Fruit fly (Drosophila melanogaster) whole organism, adult: ENCODE measurements around the gene CG32413.

Experiments
- CG12768 ChIP-seq: fragments of 200-800 bp; sonication (Bioruptor generic); optimal IDR thresholded peaks from 2 replicates; lab custom pipeline; 2017; ENCODE audit warnings: missing biosample characterization, missing genetic modification characterization, mild to moderate bottlenecking, moderate library complexity, missing genetic modification reagents
- CG33017 ChIP-seq: fragments of 200-800 bp; sonication (Bioruptor generic); optimal IDR thresholded peaks from 2 replicates; lab custom pipeline; 2018; ENCODE audit warnings: missing biosample characterization, mild to moderate bottlenecking, missing genetic modification characterization, moderate library complexity
- CG7045 ChIP-seq: fragments of 200-800 bp; sonication (Bioruptor generic); optimal IDR thresholded peaks from 2 replicates; lab custom pipeline; 2017; ENCODE audit warnings: missing biosample characterization, mild to moderate bottlenecking, missing genetic modification characterization
- CG7101 ChIP-seq: fragments of 200-800 bp; sonication (Bioruptor generic); optimal IDR thresholded peaks from 2 replicates; lab custom pipeline; 2018; ENCODE audit warnings: missing biosample characterization, mild to moderate bottlenecking, missing genetic modification characterization, moderate library complexity
- Clk ChIP-seq: fragments of 200-800 bp; sonication (Bioruptor generic); optimal IDR thresholded peaks from 2 replicates; lab custom pipeline; 2017; ENCODE audit warnings: missing biosample characterization, missing genetic modification characterization
- Hr96 ChIP-seq: fragments of 200-800 bp; sonication (Bioruptor generic); optimal IDR thresholded peaks from 2 replicates; lab custom pipeline; 2016; ENCODE audit warnings: missing biosample characterization, missing genetic modification characterization
- Mnt ChIP-seq: fragments of 200-800 bp; sonication (Bioruptor generic); optimal IDR thresholded peaks from 2 replicates; lab custom pipeline; 2016; ENCODE audit warnings: missing biosample characterization, mild to moderate bottlenecking, missing genetic modification characterization
- kay ChIP-seq: fragments of 200-800 bp; sonication (Bioruptor generic); peaks from one replicate; lab custom pipeline; 2016; ENCODE audit warnings: missing biosample characterization, missing genetic modification characterization, borderline replicate concordance
- ovo ChIP-seq: fragments of 200-800 bp; sonication (Bioruptor generic); optimal IDR thresholded peaks from 2 replicates; lab custom pipeline; 2016; ENCODE audit warnings: missing biosample characterization, missing genetic modification characterization
- pad ChIP-seq: fragments of 200-800 bp; sonication (Bioruptor generic); optimal IDR thresholded peaks from 3 replicates; lab custom pipeline; 2017; ENCODE audit warnings: missing biosample characterization, missing genetic modification characterization, mild to moderate bottlenecking, moderate library complexity, missing genetic modification reagents
- toe ChIP-seq: fragments of 200-800 bp; sonication (Bioruptor generic); optimal IDR thresholded peaks from 2 replicates; lab custom pipeline; 2016; ENCODE audit warnings: missing biosample characterization, missing genetic modification characterization

DNA sequence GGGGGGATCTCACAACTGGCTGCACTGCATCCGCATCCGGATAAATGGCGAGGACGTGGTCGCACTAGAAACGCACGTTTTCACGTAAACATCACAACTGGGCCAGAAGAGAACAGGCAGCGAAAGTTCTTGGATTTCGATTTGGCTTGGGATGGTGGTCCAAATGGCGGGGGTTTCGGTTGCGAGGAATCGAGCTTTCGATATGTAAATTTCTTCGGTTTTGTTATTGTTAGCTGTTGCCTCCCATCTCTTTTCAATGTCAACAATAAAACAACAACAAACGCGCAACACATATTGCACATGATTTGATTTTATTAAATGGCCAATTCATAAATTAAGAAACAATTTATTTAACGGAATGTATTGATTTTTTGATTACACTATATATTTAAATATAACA lies 17.4 kb upstream of the CG32413 start, which contains the start of gene PXo:
- no peak for TF ChIP-seq Clk (GFP tag; lab: Kevin White, UChicago)
- TF ChIP-seq toe = no peak
- TF ChIP-seq Mnt (GFP tag; lab: Kevin White, UChicago) = no peak
- TF ChIP-seq pad (GFP tag; lab: Kevin White, UChicago) = no peak
- no peak for TF ChIP-seq Hr96 (GFP tag; lab: Kevin White, UChicago)
- TF ChIP-seq CG7045 (GFP tag; lab: Kevin White, UChicago) = no peak
- TF ChIP-seq CG12768 (GFP tag; lab: Kevin White, UChicago) = no peak
- no peak for TF ChIP-seq ovo (GFP tag; lab: Kevin White, UChicago)
- no peak for TF ChIP-seq kay (GFP tag; lab: Kevin White, UChicago)
- TF ChIP-seq CG7101 = no peak
- TF ChIP-seq CG33017 (tag; lab: Kevin White, UChicago) = no peak
